Fruit fly (Drosophila melanogaster) Kc167 (cell line): Measurements from ENCODE around the gene Sf3b3.

Experiments used
- Sin3A ChIP-seq: fragments of >200 bp; optimal IDR thresholded peaks from 2 replicates; lab custom pipeline; 2018; ENCODE audit warnings: missing external identifiers
- ttk ChIP-seq: sonication (Bioruptor generic); optimal IDR thresholded peaks from 2 replicates; lab custom pipeline; 2017; ENCODE audit warnings: missing external identifiers

DNA sequence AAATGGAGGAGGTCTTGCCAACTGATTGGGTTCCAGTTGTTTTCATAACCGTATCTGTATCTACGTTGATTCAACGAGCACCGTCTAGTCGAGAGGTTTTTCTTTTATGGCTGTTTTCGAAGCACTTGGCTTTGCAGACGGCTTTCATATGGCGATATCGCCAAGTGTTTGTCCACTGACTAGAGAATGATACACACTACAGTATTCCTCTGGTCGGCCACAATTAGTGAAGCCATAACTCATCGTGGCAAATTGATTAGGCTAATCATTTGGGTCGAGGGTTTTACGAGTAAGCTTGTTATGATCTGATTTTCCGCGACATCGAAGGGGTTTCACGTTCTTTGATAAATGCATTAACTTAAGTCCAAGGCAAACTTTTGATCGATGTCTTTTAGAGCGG is 43.5 kb upstream of the Sf3b3 start:
- TF ChIP-seq ttk (lab: Kevin White, UChicago), result no peak
- TF ChIP-seq Sin3A (lab: Kevin White, UChicago), result no peak
